Worm (Caenorhabditis elegans) whole organism, early embryonic: ENCODE measurements around the gene B0554.7.

Experiments used
- B0310.2 ChIP-seq: sonication (generic microtip); optimal IDR thresholded peaks from 2 replicates; lab custom pipeline; 2016; ENCODE audit warnings: mild to moderate bottlenecking, missing genetic modification characterization, missing compliant biosample characterization
- F13C5.2 ChIP-seq: sonication (generic microtip); optimal IDR thresholded peaks from 2 replicates; lab custom pipeline; 2017; ENCODE audit warnings: mild to moderate bottlenecking, missing genetic modification characterization, inconsistent platforms, missing compliant biosample characterization
- aly-1 ChIP-seq: sonication (generic microtip); optimal IDR thresholded peaks from 2 replicates; lab custom pipeline; 2016; ENCODE audit warnings: missing genetic modification characterization, missing compliant biosample characterization
- ama-1 ChIP-seq: fragments of 150-350 bp; optimal IDR thresholded peaks from 2 replicates; lab custom pipeline; 2014
- ceh-36 ChIP-seq: sonication (generic microtip); optimal IDR thresholded peaks from 2 replicates; lab custom pipeline; 2016; ENCODE audit warnings: missing genetic modification characterization, inconsistent platforms, missing compliant biosample characterization
- ets-7 ChIP-seq: sonication (generic microtip); optimal IDR thresholded peaks from 2 replicates; lab custom pipeline; 2016; ENCODE audit warnings: missing genotype, missing genetic modification characterization, missing compliant biosample characterization
- flt-1 ChIP-seq: fragments of 200-800 bp; sonication (Bioruptor generic); IDR thresholded peaks from 2 replicates; pipeline ENCODE4 v1.3.6; 2022; ENCODE audit warnings: missing genetic modification characterization, missing compliant biosample characterization
- hmbx-1 ChIP-seq: sonication (generic microtip); optimal IDR thresholded peaks from 2 replicates; lab custom pipeline; 2016; ENCODE audit warnings: mild to moderate bottlenecking, missing genetic modification characterization, missing compliant biosample characterization
- hnd-1 ChIP-seq: sonication (generic microtip); optimal IDR thresholded peaks from 2 replicates; lab custom pipeline; 2016; ENCODE audit warnings: missing genetic modification characterization, missing compliant biosample characterization
- pes-1 ChIP-seq: fragments of 200-800 bp; sonication (Bioruptor generic); IDR thresholded peaks from 2 replicates; pipeline ENCODE4 v1.3.6; 2022; ENCODE audit warnings: missing genetic modification reagents, missing genetic modification characterization, missing compliant biosample characterization
- scrt-1 ChIP-seq: fragments of 200-800 bp; sonication (Bioruptor generic); IDR thresholded peaks from 2 replicates; pipeline ENCODE4 v1.3.6; 2022; ENCODE audit warnings: missing genetic modification characterization, missing compliant biosample characterization
- sea-1 ChIP-seq: fragments of 200-800 bp; sonication (Bioruptor generic); conservative IDR thresholded peaks from 2 replicates; pipeline ENCODE4 v1.3.6; 2022; ENCODE audit warnings: missing genetic modification characterization, missing compliant biosample characterization
- tbx-37 ChIP-seq: fragments of 200-800 bp; sonication (Bioruptor generic); conservative IDR thresholded peaks from 2 replicates; pipeline ENCODE4 v1.3.6; 2022; ENCODE audit warnings: missing genetic modification reagents, missing genetic modification characterization, missing compliant biosample characterization
- tra-4 ChIP-seq: sonication (generic microtip); optimal IDR thresholded peaks from 2 replicates; lab custom pipeline; 2017; ENCODE audit warnings: missing genetic modification characterization, missing compliant biosample characterization

- no peak for TF ChIP-seq ama-1
- TF ChIP-seq pes-1 (GFP tag; lab: Robert Waterston, UW): no peak
- TF ChIP-seq flt-1: no peak
- no peak for TF ChIP-seq ets-7 (tag; lab: Kevin White, UChicago)
- no peak for TF ChIP-seq hnd-1 (tag; lab: Kevin White, UChicago)
- TF ChIP-seq hmbx-1 (tag; lab: Kevin White, UChicago): no peak
- TF ChIP-seq F13C5.2: no peak
- TF ChIP-seq sea-1 (GFP tag; lab: Robert Waterston, UW): no peak
- TF ChIP-seq aly-1 (tag; lab: Kevin White, UChicago): no peak
- TF ChIP-seq scrt-1: no peak
- TF ChIP-seq tra-4 (tag; lab: Kevin White, UChicago): no peak
- TF ChIP-seq ceh-36 (tag; lab: Kevin White, UChicago): no peak
- no peak for TF ChIP-seq B0310.2 (tag; lab: Kevin White, UChicago)
- TF ChIP-seq tbx-37: no peak
Measured at ce11 chrV:489320-489719, 48.5 kb upstream of the B0554.7 start, which contains the start of gene nhr-106.
